Worm (Caenorhabditis elegans): ENCODE data around the gene pax-2.

The pax-2 gene

DNA sequence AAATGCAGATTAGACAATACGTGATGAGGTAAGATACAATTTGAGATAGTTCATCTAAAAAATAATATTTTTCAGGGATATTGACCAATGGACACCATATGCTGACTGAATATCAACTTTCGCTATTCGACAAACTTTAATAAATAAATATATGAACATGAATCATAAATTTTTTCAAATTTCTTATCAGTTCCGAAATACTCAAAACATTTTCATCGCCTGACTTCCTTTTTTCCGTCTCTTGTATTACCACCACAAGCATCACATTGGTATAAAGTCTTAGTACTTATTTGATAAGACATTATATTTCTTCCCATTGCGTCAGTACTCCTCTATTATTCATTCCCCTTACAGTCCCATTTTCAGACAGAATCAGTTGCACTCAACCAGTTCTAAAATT, 52.0 kb downstream of the pax-2 start, which contains the start of the genes K08D10.10 and R07C12.1:
K08D10.10 (plus strand) TSS at position 93 of the 400 bp plus-strand sequence.
R07C12.1 (plus strand) TSS at position 314 of the 400 bp plus-strand sequence.
- TF ChIP-seq egl-27 (tag; optimal IDR thresholded peaks at IDR 0.05) (no peak), fos-1 (tag; optimal IDR thresholded peaks at IDR 0.05) (peak; percentile 69), ztf-4 (tag; optimal IDR thresholded peaks at IDR 0.05) (no peak), aly-2 (tag; optimal IDR thresholded peaks at IDR 0.05) (no peak), F13H6.1 (tag; optimal IDR thresholded peaks at IDR 0.05) (no peak), nhr-23 (tag; optimal IDR thresholded peaks at IDR 0.05) (no peak)

DNA sequence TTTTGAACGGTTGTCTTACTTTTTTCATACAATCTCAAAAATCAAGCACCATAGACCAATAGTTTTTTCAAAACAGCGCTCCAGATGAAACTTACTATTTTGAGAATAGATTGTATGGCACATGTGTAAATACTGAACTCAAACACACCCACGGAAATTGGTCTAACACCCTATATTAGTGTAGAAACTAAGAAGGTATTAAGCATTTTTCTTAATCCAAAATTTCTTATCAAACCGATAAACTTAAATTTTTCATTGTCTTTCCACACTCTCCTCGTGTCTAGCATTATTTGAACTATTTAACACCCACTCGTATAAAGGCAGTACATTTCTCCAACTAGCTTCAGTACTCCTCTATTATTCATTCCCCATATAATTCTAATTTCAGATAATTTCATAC, 54.0 kb downstream of the pax-2 start:
- no peak for TF ChIP-seq unc-39 (tag; optimal IDR thresholded peaks at IDR 0.05)
- no peak for TF ChIP-seq C34F6.9 (tag; optimal IDR thresholded peaks at IDR 0.05)
- TF ChIP-seq fos-1 (tag; optimal IDR thresholded peaks at IDR 0.05): peak; percentile 9
- no peak for TF ChIP-seq crh-2 (tag; optimal IDR thresholded peaks at IDR 0.05)
- no peak for TF ChIP-seq mbf-1 (tag; optimal IDR thresholded peaks at IDR 0.05)
- no peak for TF ChIP-seq dmd-4 (tag; optimal IDR thresholded peaks at IDR 0.05)

Data from whole organism, L2 larva.